Worm (Caenorhabditis elegans) whole organism, L4/young adult: ENCODE results near the gene F15D4.6.

ENCODE experiments used
- W03F9.2 ChIP-seq: fragments of 150-350 bp; optimal IDR thresholded peaks from 2 replicates; lab custom pipeline; 2014; ENCODE audit warnings: missing biosample characterization, missing genetic modification characterization
- dao-5 ChIP-seq: sonication (generic microtip); optimal IDR thresholded peaks from 2 replicates; lab custom pipeline; 2016; ENCODE audit warnings: missing genotype, missing genetic modification characterization, moderate library complexity, missing compliant biosample characterization
- him-1 ChIP-seq: sonication (generic microtip); optimal IDR thresholded peaks from 2 replicates; lab custom pipeline; 2016; ENCODE audit warnings: missing genotype, missing genetic modification reagents, missing genetic modification characterization, missing compliant biosample characterization

DNA sequence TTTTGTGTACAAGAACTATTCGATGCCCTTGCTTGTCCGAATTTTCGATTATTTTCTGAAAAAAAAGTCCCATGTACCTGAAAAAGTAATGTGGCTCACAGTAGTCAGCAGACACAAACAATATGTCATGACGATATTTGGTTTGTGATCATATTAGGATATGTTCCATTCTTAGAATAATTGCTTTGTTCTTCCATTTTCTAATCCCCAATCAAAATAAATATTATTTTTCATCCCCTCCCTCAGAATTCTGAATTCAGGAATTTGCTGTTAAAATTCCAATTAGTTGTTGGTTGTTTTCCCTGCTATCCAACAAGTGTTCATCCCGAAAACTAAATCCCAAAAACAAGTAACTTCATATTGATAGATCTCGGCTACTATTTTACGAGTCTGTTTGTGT is 29.6 kb upstream of the F15D4.6 start:
- TF ChIP-seq dao-5 (tag; lab: Kevin White, UChicago) (no peak), W03F9.2 (no peak), him-1 (tag; lab: Kevin White, UChicago) (no peak)
